Worm (Caenorhabditis elegans) whole organism, early embryonic: ENCODE data around the gene Y39A3B.1.
A peak's percentile ranks its signal among the peaks of the same experiment; 100 is the strongest.

Source experiments
- B0310.2 ChIP-seq: sonication (generic microtip); optimal IDR thresholded peaks from 2 replicates; lab custom pipeline; 2016; ENCODE audit warnings: mild to moderate bottlenecking, missing genetic modification characterization, missing compliant biosample characterization
- F13C5.2 ChIP-seq: sonication (generic microtip); optimal IDR thresholded peaks from 2 replicates; lab custom pipeline; 2017; ENCODE audit warnings: mild to moderate bottlenecking, missing genetic modification characterization, inconsistent platforms, missing compliant biosample characterization
- aly-1 ChIP-seq: sonication (generic microtip); optimal IDR thresholded peaks from 2 replicates; lab custom pipeline; 2016; ENCODE audit warnings: missing genetic modification characterization, missing compliant biosample characterization
- ama-1 ChIP-seq: fragments of 150-350 bp; optimal IDR thresholded peaks from 2 replicates; lab custom pipeline; 2014
- ceh-13 ChIP-seq: fragments of 200-800 bp; sonication (Bioruptor generic); optimal IDR thresholded peaks from 2 replicates; lab custom pipeline; 2018; ENCODE audit warnings: mild to moderate bottlenecking, missing genetic modification characterization, missing compliant biosample characterization
- ceh-36 ChIP-seq: sonication (generic microtip); optimal IDR thresholded peaks from 2 replicates; lab custom pipeline; 2016; ENCODE audit warnings: missing genetic modification characterization, inconsistent platforms, missing compliant biosample characterization
- ets-7 ChIP-seq: sonication (generic microtip); optimal IDR thresholded peaks from 2 replicates; lab custom pipeline; 2016; ENCODE audit warnings: missing genotype, missing genetic modification characterization, missing compliant biosample characterization
- flt-1 ChIP-seq: fragments of 200-800 bp; sonication (Bioruptor generic); IDR thresholded peaks from 2 replicates; pipeline ENCODE4 v1.3.6; 2022; ENCODE audit warnings: missing genetic modification characterization, missing compliant biosample characterization
- hmbx-1 ChIP-seq: sonication (generic microtip); optimal IDR thresholded peaks from 2 replicates; lab custom pipeline; 2016; ENCODE audit warnings: mild to moderate bottlenecking, missing genetic modification characterization, missing compliant biosample characterization
- hmg-4 ChIP-seq: fragments of 200-800 bp; sonication (Bioruptor generic); optimal IDR thresholded peaks from 2 replicates; lab custom pipeline; 2018; ENCODE audit warnings: mild to moderate bottlenecking, missing genetic modification characterization, missing compliant biosample characterization
- hnd-1 ChIP-seq: sonication (generic microtip); optimal IDR thresholded peaks from 2 replicates; lab custom pipeline; 2016; ENCODE audit warnings: missing genetic modification characterization, missing compliant biosample characterization
- pes-1 ChIP-seq: fragments of 200-800 bp; sonication (Bioruptor generic); IDR thresholded peaks from 2 replicates; pipeline ENCODE4 v1.3.6; 2022; ENCODE audit warnings: missing genetic modification reagents, missing genetic modification characterization, missing compliant biosample characterization
- scrt-1 ChIP-seq: fragments of 200-800 bp; sonication (Bioruptor generic); IDR thresholded peaks from 2 replicates; pipeline ENCODE4 v1.3.6; 2022; ENCODE audit warnings: missing genetic modification characterization, missing compliant biosample characterization
- sea-1 ChIP-seq: fragments of 200-800 bp; sonication (Bioruptor generic); conservative IDR thresholded peaks from 2 replicates; pipeline ENCODE4 v1.3.6; 2022; ENCODE audit warnings: missing genetic modification characterization, missing compliant biosample characterization
- tbx-11 ChIP-seq: fragments of 200-800 bp; sonication (Bioruptor generic); IDR thresholded peaks from 2 replicates; pipeline ENCODE4 v1.3.6; 2022; ENCODE audit warnings: missing genetic modification characterization, missing compliant biosample characterization
- tbx-37 ChIP-seq: fragments of 200-800 bp; sonication (Bioruptor generic); conservative IDR thresholded peaks from 2 replicates; pipeline ENCODE4 v1.3.6; 2022; ENCODE audit warnings: missing genetic modification reagents, missing genetic modification characterization, missing compliant biosample characterization
- tra-4 ChIP-seq: sonication (generic microtip); optimal IDR thresholded peaks from 2 replicates; lab custom pipeline; 2017; ENCODE audit warnings: missing genetic modification characterization, missing compliant biosample characterization

Gene Y39A3B.1

DNA sequence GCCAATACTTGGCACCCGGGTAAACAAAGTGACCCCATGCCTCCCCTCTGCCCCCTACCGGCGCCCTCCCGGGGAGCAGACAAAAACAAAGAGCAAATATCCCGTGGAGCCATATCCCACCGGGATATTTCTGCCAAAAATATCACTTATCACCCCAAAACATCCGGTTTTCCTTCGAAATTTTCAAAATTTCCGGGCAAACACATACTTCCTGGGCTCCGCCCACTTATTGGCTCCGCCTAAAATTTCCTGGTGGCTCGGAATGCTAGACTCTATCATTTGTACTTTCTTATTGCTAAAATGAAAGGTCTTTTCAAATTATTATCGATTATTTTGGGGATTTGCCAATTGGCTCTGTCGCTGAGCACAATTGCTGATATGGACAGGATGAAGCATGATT lies at the start of gene Y39A3B.1:
Y39A3B.1 (plus strand) TSS at position 301 of the 400 bp plus-strand sequence.
- no peak for TF ChIP-seq pes-1 (GFP tag; lab: Robert Waterston, UW)
- TF ChIP-seq tbx-11 (GFP tag; lab: Robert Waterston, UW), result no peak
- TF ChIP-seq aly-1 (tag; lab: Kevin White, UChicago), result no peak
- no peak for TF ChIP-seq hmg-4 (GFP tag; lab: Kevin White, UChicago)
- no peak for TF ChIP-seq flt-1 (GFP tag; lab: Robert Waterston, UW)
- TF ChIP-seq tra-4 (tag; lab: Kevin White, UChicago), result no peak
- no peak for TF ChIP-seq ama-1
- TF ChIP-seq ets-7 (tag; lab: Kevin White, UChicago), result no peak
- no peak for TF ChIP-seq sea-1 (GFP tag; lab: Robert Waterston, UW)
- no peak for TF ChIP-seq ceh-13
- TF ChIP-seq hmbx-1 (tag; lab: Kevin White, UChicago), result no peak
- no peak for TF ChIP-seq B0310.2 (tag; lab: Kevin White, UChicago)
- TF ChIP-seq scrt-1, result no peak
- TF ChIP-seq tbx-37, result no peak
- no peak for TF ChIP-seq hnd-1 (tag; lab: Kevin White, UChicago)
- no peak for TF ChIP-seq F13C5.2 (tag; lab: Kevin White, UChicago)
- no peak for TF ChIP-seq ceh-36 (tag; lab: Kevin White, UChicago)

ce11 chrIII:1961895-1962506 lies 43.8 kb upstream of the Y39A3B.1 start, which contains the start of gene mboa-6:
TSS of gene mboa-6 (minus strand) at chrIII:1961945.
- TF ChIP-seq tbx-37, result no peak
- TF ChIP-seq F13C5.2 (tag; lab: Kevin White, UChicago), result peak; percentile 10

DNA sequence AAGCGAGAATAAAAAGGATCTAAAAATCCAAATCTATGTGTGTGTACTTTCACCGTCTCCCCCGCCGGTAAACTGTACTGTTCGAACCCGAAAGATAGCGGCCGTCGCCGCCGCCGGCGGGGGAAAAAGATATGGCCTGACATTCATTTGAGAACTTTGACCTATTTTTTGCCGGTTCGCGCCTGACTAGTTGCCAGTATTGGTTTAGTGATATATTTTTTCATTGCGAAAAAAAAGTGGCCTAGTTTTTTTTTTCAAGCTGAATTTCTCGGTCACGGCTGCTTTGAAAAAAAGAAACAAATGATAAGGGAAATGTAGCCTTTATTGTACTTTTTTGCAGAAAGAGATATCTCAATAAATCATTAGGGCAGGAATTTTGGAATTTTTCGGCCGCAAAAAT lies 43.3 kb upstream of the Y39A3B.1 start:
- TF ChIP-seq scrt-1 (no peak), aly-1 (tag; lab: Kevin White, UChicago) (no peak), ceh-13 (no peak), pes-1 (GFP tag; lab: Robert Waterston, UW) (no peak), ets-7 (tag; lab: Kevin White, UChicago) (no peak), flt-1 (GFP tag; lab: Robert Waterston, UW) (no peak), ceh-36 (tag; lab: Kevin White, UChicago) (no peak), hmbx-1 (tag; lab: Kevin White, UChicago) (no peak), hnd-1 (tag; lab: Kevin White, UChicago) (no peak), hmg-4 (GFP tag; lab: Kevin White, UChicago) (no peak), F13C5.2 (tag; lab: Kevin White, UChicago) (no peak), sea-1 (GFP tag; lab: Robert Waterston, UW) (no peak), tbx-11 (GFP tag; lab: Robert Waterston, UW) (no peak), B0310.2 (tag; lab: Kevin White, UChicago) (no peak)

ce11 chrIII:1963128-1963527 lies 42.7 kb upstream of the Y39A3B.1 start:
- TF ChIP-seq B0310.2 (tag; lab: Kevin White, UChicago) (no peak), F13C5.2 (tag; lab: Kevin White, UChicago) (no peak), aly-1 (tag; lab: Kevin White, UChicago) (no peak), ets-7 (tag; lab: Kevin White, UChicago) (no peak), ama-1 (no peak), sea-1 (GFP tag; lab: Robert Waterston, UW) (no peak), flt-1 (GFP tag; lab: Robert Waterston, UW) (no peak)

DNA sequence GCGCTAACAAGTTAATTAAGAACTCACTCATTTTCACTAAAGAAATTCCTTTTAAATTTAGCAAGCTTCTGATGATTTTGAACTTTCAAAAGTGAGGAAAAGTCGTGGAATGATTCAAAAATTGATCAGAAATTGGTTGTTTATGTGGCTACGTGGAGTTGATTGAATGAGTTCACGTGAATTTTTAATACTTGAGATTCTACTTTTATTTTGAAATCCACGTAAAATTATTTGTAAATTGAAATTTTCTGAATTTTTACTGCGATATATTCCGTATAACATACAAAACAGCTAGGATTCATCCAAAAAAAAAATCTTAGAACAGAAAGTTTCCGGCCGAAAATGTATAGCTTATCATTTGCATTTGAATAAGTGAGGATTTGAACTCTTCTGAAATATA lies 36.0 kb upstream of the Y39A3B.1 start, which contains the start of gene moa-1:
moa-1 (minus strand) TSS at position 101 of the 400 bp plus-strand sequence.
- TF ChIP-seq F13C5.2 (tag; lab: Kevin White, UChicago), result no peak
- no peak for TF ChIP-seq tbx-37
- TF ChIP-seq ceh-36 (tag; lab: Kevin White, UChicago), result no peak
- no peak for TF ChIP-seq ama-1
- no peak for TF ChIP-seq scrt-1

DNA sequence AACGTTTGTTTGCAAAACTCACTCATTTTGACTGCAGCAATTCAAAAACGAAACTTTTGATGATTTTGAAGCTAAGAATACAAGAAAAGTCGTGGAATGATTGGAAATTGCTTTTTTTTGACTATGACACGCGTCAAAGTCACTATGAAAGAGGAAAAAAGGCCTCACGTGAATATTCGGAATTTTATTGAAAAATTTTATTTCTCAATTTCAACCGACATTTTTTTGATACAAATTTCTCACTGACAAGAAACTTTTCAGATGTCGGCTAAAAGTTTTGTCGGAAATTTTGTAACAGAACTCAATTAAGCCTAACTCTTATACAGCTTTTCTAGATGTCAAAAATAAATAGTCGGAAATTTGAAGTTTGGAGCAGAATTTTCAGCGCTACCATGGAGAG lies 35.4 kb upstream of the Y39A3B.1 start, which contains the start of gene R155.5:
R155.5 (minus strand) TSS at position 101 of the 400 bp plus-strand sequence.
- no peak for TF ChIP-seq hnd-1 (tag; lab: Kevin White, UChicago)
- no peak for TF ChIP-seq hmg-4 (GFP tag; lab: Kevin White, UChicago)
- no peak for TF ChIP-seq ceh-13
- no peak for TF ChIP-seq hmbx-1 (tag; lab: Kevin White, UChicago)
- no peak for TF ChIP-seq B0310.2 (tag; lab: Kevin White, UChicago)
- no peak for TF ChIP-seq tbx-11 (GFP tag; lab: Robert Waterston, UW)
- no peak for TF ChIP-seq scrt-1

ce11 chrIII:1975992-1976391 lies 29.8 kb upstream of the Y39A3B.1 start:
- no peak for TF ChIP-seq scrt-1
- no peak for TF ChIP-seq ama-1

DNA sequence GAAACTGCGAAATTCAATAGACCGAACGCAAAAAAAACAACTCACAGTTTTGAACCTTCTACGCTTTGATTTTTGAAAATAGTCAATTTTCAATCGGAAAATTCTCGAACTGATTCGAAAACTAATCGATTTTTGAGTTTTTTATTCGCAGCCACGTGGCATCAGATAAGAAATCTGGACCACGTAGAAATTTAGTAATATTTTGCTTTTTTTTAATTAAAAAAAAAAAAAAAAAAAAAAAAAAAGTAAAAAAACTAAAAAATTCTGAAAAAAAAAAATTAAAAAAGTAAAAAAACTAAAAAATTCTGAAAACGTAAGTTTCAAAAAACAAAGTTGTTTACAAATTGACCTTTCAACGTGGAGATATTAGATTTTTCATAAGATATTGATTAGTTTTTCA lies 29.2 kb upstream of the Y39A3B.1 start, which contains the start of gene R155.3:
R155.3 (minus strand) TSS at position 101 of the 400 bp plus-strand sequence.
- no peak for TF ChIP-seq hnd-1 (tag; lab: Kevin White, UChicago)
- TF ChIP-seq aly-1 (tag; lab: Kevin White, UChicago), result no peak
- no peak for TF ChIP-seq ceh-13
- no peak for TF ChIP-seq sea-1 (GFP tag; lab: Robert Waterston, UW)
- no peak for TF ChIP-seq ceh-36 (tag; lab: Kevin White, UChicago)
- no peak for TF ChIP-seq hmbx-1 (tag; lab: Kevin White, UChicago)
- no peak for TF ChIP-seq tbx-11 (GFP tag; lab: Robert Waterston, UW)
- TF ChIP-seq pes-1 (GFP tag; lab: Robert Waterston, UW), result no peak
- no peak for TF ChIP-seq F13C5.2 (tag; lab: Kevin White, UChicago)
- no peak for TF ChIP-seq tra-4 (tag; lab: Kevin White, UChicago)
- TF ChIP-seq flt-1 (GFP tag; lab: Robert Waterston, UW), result no peak
- no peak for TF ChIP-seq B0310.2 (tag; lab: Kevin White, UChicago)
